Worm (Caenorhabditis elegans) whole organism, young adult: ENCODE data around the gene srh-288.
A peak's percentile ranks its signal among the peaks of the same experiment; 100 is the strongest.

Experiments
- B0261.1 ChIP-seq: sonication (generic microtip); optimal IDR thresholded peaks from 2 replicates; lab custom pipeline; 2016; ENCODE audit warnings: mild to moderate bottlenecking, missing genetic modification characterization, moderate library complexity, missing compliant biosample characterization
- F10E7.11 ChIP-seq: sonication (generic microtip); optimal IDR thresholded peaks from 2 replicates; lab custom pipeline; 2017; ENCODE audit warnings: mild to moderate bottlenecking, missing genetic modification characterization, moderate library complexity, missing compliant biosample characterization
- F39B2.1 ChIP-seq: fragments of 200-800 bp; sonication (Bioruptor generic); IDR thresholded peaks from 2 replicates; pipeline ENCODE4 v1.3.6; 2022; ENCODE audit warnings: missing genetic modification reagents, missing genetic modification characterization, missing compliant biosample characterization
- F49E8.2 ChIP-seq: sonication (generic microtip); optimal IDR thresholded peaks from 3 replicates; lab custom pipeline; 2017; ENCODE audit warnings: missing genetic modification characterization, mild to moderate bottlenecking, missing compliant biosample characterization, antibody characterized with exemption, moderate library complexity; ENCODE audit not compliant: insufficient read depth
- Y56A3A.18 ChIP-seq: fragments of 200-800 bp; sonication (Bioruptor generic); IDR thresholded peaks from 2 replicates; pipeline ENCODE4 v1.3.6; 2022; ENCODE audit warnings: missing genetic modification reagents, missing genetic modification characterization, missing compliant biosample characterization
- Y95B8A.8 ChIP-seq: fragments of 200-800 bp; sonication (Bioruptor generic); IDR thresholded peaks from 2 replicates; pipeline ENCODE4 v1.3.6; 2022; ENCODE audit warnings: missing genetic modification reagents, missing genetic modification characterization, missing compliant biosample characterization
- cebp-1 ChIP-seq, 2 experiments: fragments of 200-800 bp in 1 of 2; sonication (Bioruptor generic) in 1 of 2; sonication (generic microtip) in 1 of 2; IDR thresholded peaks in 1 of 2; optimal IDR thresholded peaks in 1 of 2; 2 replicates each; pipeline versions ENCODE4 v1.3.6 to Lab custom; 2017 to 2022; ENCODE audit warnings: missing compliant biosample characterization in 2 of 2, missing genetic modification characterization in 2 of 2, mild to moderate bottlenecking in 1 of 2, missing genetic modification reagents in 1 of 2, moderate library complexity in 1 of 2
- die-1 ChIP-seq: sonication (generic microtip); optimal IDR thresholded peaks from 2 replicates; lab custom pipeline; 2016; ENCODE audit warnings: missing genotype, mild to moderate bottlenecking, missing genetic modification characterization, missing compliant biosample characterization
- dox-1 ChIP-seq: fragments of 200-800 bp; sonication (Bioruptor generic); IDR thresholded peaks from 2 replicates; pipeline ENCODE4 v1.3.6; 2022; ENCODE audit warnings: missing genetic modification reagents, missing genetic modification characterization, missing compliant biosample characterization
- egl-18 ChIP-seq: fragments of 200-800 bp; sonication (Bioruptor generic); IDR thresholded peaks from 2 replicates; pipeline ENCODE4 v1.3.6; 2022; ENCODE audit warnings: missing genetic modification reagents, missing genetic modification characterization, missing compliant biosample characterization
- egrh-3 ChIP-seq: fragments of 200-800 bp; sonication (Bioruptor generic); IDR thresholded peaks from 2 replicates; pipeline ENCODE4 v1.3.6; 2022; ENCODE audit warnings: missing genetic modification reagents, missing genetic modification characterization, missing compliant biosample characterization
- hrde-1 ChIP-seq: sonication (generic microtip); optimal IDR thresholded peaks from 2 replicates; lab custom pipeline; 2016; ENCODE audit warnings: missing genetic modification characterization, mild to moderate bottlenecking, missing compliant biosample characterization, moderate library complexity, missing genotype, missing genetic modification reagents, borderline replicate concordance
- lag-1 ChIP-seq: fragments of 200-800 bp; sonication (Bioruptor generic); IDR thresholded peaks from 2 replicates; pipeline ENCODE4 v1.3.6; 2022; ENCODE audit warnings: missing genetic modification reagents, missing genetic modification characterization, missing compliant biosample characterization
- let-607 ChIP-seq, 2 experiments: fragments of 200-800 bp in 1 of 2; sonication (Bioruptor generic) in 1 of 2; sonication (generic microtip) in 1 of 2; optimal IDR thresholded peaks; 2 replicates each; lab custom pipeline; 2016 to 2018; ENCODE audit warnings: mild to moderate bottlenecking in 2 of 2, missing compliant biosample characterization in 2 of 2, missing genetic modification characterization in 2 of 2, moderate library complexity in 2 of 2, missing genotype in 1 of 2
- lin-26 ChIP-seq: fragments of 200-800 bp; sonication (Bioruptor generic); IDR thresholded peaks from 2 replicates; pipeline ENCODE4 v1.3.6; 2022; ENCODE audit warnings: missing genetic modification reagents, missing genetic modification characterization, missing compliant biosample characterization
- lin-35 ChIP-seq, 3 experiments: fragments of 150-350 bp in 2 of 3; sonication (generic microtip) in 1 of 3; optimal IDR thresholded peaks; 2 replicates each; lab custom pipeline; 2014 to 2018; ENCODE audit warnings: missing biosample characterization in 3 of 3, missing genetic modification characterization in 3 of 3, missing genetic modification reagents in 3 of 3
- lin-54 ChIP-seq: fragments of 200-800 bp; sonication (Bioruptor generic); optimal IDR thresholded peaks from 2 replicates; lab custom pipeline; 2018; ENCODE audit warnings: mild to moderate bottlenecking, missing genetic modification characterization, missing compliant biosample characterization
- madf-3 ChIP-seq: fragments of 200-800 bp; sonication (Bioruptor generic); IDR thresholded peaks from 2 replicates; pipeline ENCODE4 v1.3.6; 2022; ENCODE audit warnings: missing genetic modification reagents, missing genetic modification characterization, missing compliant biosample characterization
- mcd-1 ChIP-seq: fragments of 200-800 bp; sonication (Bioruptor generic); IDR thresholded peaks from 2 replicates; pipeline ENCODE4 v1.3.6; 2022; ENCODE audit warnings: missing genetic modification reagents, missing genetic modification characterization, missing compliant biosample characterization
- mel-28 ChIP-seq: sonication (generic microtip); optimal IDR thresholded peaks from 2 replicates; lab custom pipeline; 2016; ENCODE audit warnings: borderline replicate concordance, mild to moderate bottlenecking, missing genetic modification characterization, missing compliant biosample characterization
- mes-4 ChIP-seq: sonication (generic microtip); optimal IDR thresholded peaks from 2 replicates; lab custom pipeline; 2016; ENCODE audit warnings: missing genotype, missing genetic modification characterization, missing compliant biosample characterization
- mxl-1 ChIP-seq: sonication (generic microtip); optimal IDR thresholded peaks from 2 replicates; lab custom pipeline; 2016; ENCODE audit warnings: missing genetic modification characterization, missing compliant biosample characterization
- nhr-120 ChIP-seq: fragments of 200-800 bp; sonication (Bioruptor generic); IDR thresholded peaks from 2 replicates; pipeline ENCODE4 v1.3.6; 2022; ENCODE audit warnings: missing genetic modification characterization, missing compliant biosample characterization
- pbrm-1 ChIP-seq: fragments of 200-800 bp; sonication (Bioruptor generic); IDR thresholded peaks from 2 replicates; pipeline ENCODE4 v1.3.6; 2022; ENCODE audit warnings: missing genetic modification reagents, missing genetic modification characterization, missing compliant biosample characterization
- rcor-1 ChIP-seq: fragments of 200-800 bp; sonication (Bioruptor generic); IDR thresholded peaks from 2 replicates; pipeline ENCODE4 v1.3.6; 2022; ENCODE audit warnings: missing genetic modification reagents, missing genetic modification characterization, missing compliant biosample characterization
- rec-8 ChIP-seq, 2 experiments: sonication (generic microtip); optimal IDR thresholded peaks; 2 replicates each; lab custom pipeline; 2016; ENCODE audit warnings: mild to moderate bottlenecking in 2 of 2, missing genetic modification characterization in 2 of 2, missing genetic modification reagents in 2 of 2, missing genotype in 2 of 2, missing biosample characterization in 1 of 2, missing compliant biosample characterization in 1 of 2, moderate library complexity in 1 of 2
- snpc-3.4 ChIP-seq: sonication (generic microtip); optimal IDR thresholded peaks from 2 replicates; lab custom pipeline; 2017; ENCODE audit warnings: missing genetic modification characterization, mild to moderate bottlenecking, missing compliant biosample characterization, antibody characterized with exemption, moderate library complexity, missing genotype, missing genetic modification reagents
- unc-62 ChIP-seq: fragments of 150-350 bp; optimal IDR thresholded peaks from 2 replicates; lab custom pipeline; 2014; ENCODE audit warnings: missing biosample characterization, missing genetic modification reagents, missing genetic modification characterization
- xnd-1 ChIP-seq: sonication (generic microtip); optimal IDR thresholded peaks from 2 replicates; lab custom pipeline; 2016; ENCODE audit warnings: missing genotype, missing genetic modification reagents, missing genetic modification characterization, missing compliant biosample characterization
- zfh-2 ChIP-seq: fragments of 200-800 bp; sonication (Bioruptor generic); conservative IDR thresholded peaks from 2 replicates; pipeline ENCODE4 v1.3.6; 2022; ENCODE audit warnings: missing genetic modification reagents, missing genetic modification characterization, missing compliant biosample characterization
- ztf-6 ChIP-seq: fragments of 200-800 bp; sonication (Bioruptor generic); IDR thresholded peaks from 2 replicates; pipeline ENCODE4 v1.3.6; 2022; ENCODE audit warnings: missing genetic modification reagents, missing genetic modification characterization, missing compliant biosample characterization

The srh-288 gene

DNA sequence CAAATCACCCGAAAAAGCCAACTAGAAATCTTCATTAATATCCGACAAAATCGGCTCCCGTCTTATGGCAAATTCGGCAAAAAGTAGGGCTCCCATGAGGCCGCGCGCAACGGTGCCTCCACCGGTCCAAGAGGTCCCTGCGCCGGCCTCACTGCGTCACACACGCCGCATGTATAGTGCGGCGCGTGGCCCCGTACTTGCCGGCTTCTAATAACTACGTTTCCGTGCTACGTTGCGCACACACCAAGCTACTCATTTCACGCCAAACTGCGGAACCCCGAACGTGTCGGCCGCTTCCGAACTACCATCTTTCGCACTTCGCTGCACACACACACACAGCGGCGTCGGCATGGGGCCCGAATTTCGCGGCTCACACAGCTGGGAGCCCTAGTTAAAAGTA lies 24.1 kb upstream of the srh-288 start:
- TF ChIP-seq rcor-1 (GFP tag; lab: Robert Waterston, UW), result no peak
- no peak for TF ChIP-seq mel-28 (tag; lab: Kevin White, UChicago)
- peak; percentile 80 for TF ChIP-seq zfh-2 (GFP tag; lab: Robert Waterston, UW)
- no peak for TF ChIP-seq mxl-1 (tag; lab: Kevin White, UChicago)
- no peak for TF ChIP-seq lag-1 (GFP tag; lab: Robert Waterston, UW)
- no peak for TF ChIP-seq mes-4
- peak; percentile 45; the same call in 1 of the 2 replicates for TF ChIP-seq egrh-3
- TF ChIP-seq pbrm-1 (GFP tag; lab: Robert Waterston, UW), result 0 out of 2 replicates have a peak, but pooled peaks have one; percentile 33

DNA sequence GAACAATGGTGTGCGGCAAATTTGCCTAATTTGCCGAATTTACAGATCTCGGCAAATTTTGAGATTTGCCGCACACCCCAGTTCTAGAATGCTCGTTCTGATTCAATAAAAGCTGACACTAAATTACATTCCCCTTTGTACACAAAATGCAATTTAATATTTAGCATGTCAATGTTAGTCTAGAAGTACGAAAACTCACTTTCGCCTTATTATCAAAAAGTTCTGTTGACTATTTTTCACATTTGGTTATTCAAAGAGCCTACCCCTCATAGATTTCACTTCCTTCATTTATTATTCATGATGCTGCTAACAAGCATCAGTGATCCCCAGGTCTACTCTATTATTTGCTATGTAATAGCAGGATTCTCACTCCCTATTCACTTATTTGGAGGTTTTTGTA lies 23.0 kb upstream of the srh-288 start, which contains the start of gene srh-298:
TSS of gene srh-298 (plus strand) at position 301 of the 400 bp plus-strand sequence.
- no peak for TF ChIP-seq lin-26 (GFP tag; lab: Robert Waterston, UW)
- TF ChIP-seq rec-8 (tag; optimal IDR thresholded peaks at IDR 0.05; lab: Kevin White, UChicago), result no peak
- TF ChIP-seq nhr-120 (GFP tag; lab: Robert Waterston, UW), result no peak
- TF ChIP-seq Y56A3A.18, result no peak
- TF ChIP-seq, all 124 proteins: peak for 0

DNA sequence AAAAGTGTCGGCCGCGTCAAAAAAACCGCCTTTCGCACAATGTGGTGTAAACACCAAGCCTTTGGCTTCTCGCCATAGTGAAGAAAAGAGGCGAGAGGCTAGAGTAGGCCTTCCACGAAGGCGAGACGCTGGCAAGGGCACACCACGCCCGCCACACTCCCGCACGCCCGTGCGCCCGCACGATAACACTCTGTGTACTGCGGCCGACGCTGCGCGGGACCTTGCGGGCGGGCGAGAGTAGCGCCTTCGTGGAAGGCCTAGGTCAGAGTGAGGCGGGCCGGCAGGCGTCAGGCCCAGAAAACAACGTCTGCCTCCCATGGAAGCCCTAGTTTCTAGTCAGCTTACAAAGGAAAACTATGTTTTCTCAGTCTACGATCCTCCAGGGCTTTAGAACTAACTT lies 16.6 kb upstream of the srh-288 start:
- TF ChIP-seq egl-18 (GFP tag; lab: Robert Waterston, UW), result no peak
- 0 out of 2 replicates have a peak, but pooled peaks have one; percentile 11 for TF ChIP-seq dox-1
- 0 out of 2 replicates have a peak, but pooled peaks have one; percentile 43 for TF ChIP-seq madf-3 (GFP tag; lab: Robert Waterston, UW)
- peak; percentile 94 for TF ChIP-seq zfh-2 (GFP tag; lab: Robert Waterston, UW)
- 0 out of 2 replicates have a peak, but pooled peaks have one; percentile 33 for TF ChIP-seq F39B2.1 (GFP tag; lab: Robert Waterston, UW)
- no peak for TF ChIP-seq hrde-1 (tag; lab: Kevin White, UChicago)
- TF ChIP-seq egrh-3, result peak; percentile 82; the same call in 1 of the 2 replicates
- no peak for TF ChIP-seq lin-35 (GFP tag; optimal IDR thresholded peaks at IDR 0.05; lab: Kevin White, UChicago)
- TF ChIP-seq F49E8.2 (tag; lab: Kevin White, UChicago), result no peak
- TF ChIP-seq unc-62, result no peak
- no peak for TF ChIP-seq snpc-3.4 (tag; lab: Kevin White, UChicago)
- TF ChIP-seq let-607 (tag; optimal IDR thresholded peaks at IDR 0.05; lab: Kevin White, UChicago), result no peak
- TF ChIP-seq F10E7.11 (tag; lab: Kevin White, UChicago), result no peak
- no peak for TF ChIP-seq mcd-1 (GFP tag; lab: Robert Waterston, UW)
- no peak for TF ChIP-seq xnd-1 (tag; lab: Kevin White, UChicago)
- TF ChIP-seq Y95B8A.8, result no peak
- 0 out of 2 replicates have a peak, but pooled peaks have one; percentile 27 for TF ChIP-seq nhr-120 (GFP tag; lab: Robert Waterston, UW)
- TF ChIP-seq, all 124 proteins: peak for 6

DNA sequence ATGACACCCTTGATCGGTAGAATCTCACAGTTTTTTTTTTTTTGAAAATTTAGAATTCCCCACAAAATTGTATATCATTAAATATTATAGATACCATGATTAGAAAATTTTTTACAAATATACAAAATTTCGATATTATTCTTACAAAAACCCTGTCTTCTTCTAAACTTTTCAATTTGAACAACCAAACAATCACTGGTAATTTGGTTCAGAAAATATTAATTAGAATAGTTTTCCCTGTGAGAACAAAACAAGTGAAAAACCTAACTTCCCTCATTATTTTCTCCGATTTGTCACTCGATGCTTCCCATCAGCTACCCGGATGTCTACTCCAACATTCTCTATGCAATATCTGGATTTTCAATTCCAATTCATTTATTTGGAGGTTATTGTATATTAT lies 14.5 kb upstream of the srh-288 start, which contains the start of gene srh-296:
TSS of gene srh-296 (plus strand) at position 301 of the 400 bp plus-strand sequence.
- TF ChIP-seq lin-26 (GFP tag; lab: Robert Waterston, UW) (no peak), ztf-6 (GFP tag; lab: Robert Waterston, UW) (no peak), F10E7.11 (tag; lab: Kevin White, UChicago) (no peak), cebp-1 (GFP tag; IDR thresholded peaks at IDR 0.05; lab: Robert Waterston, UW) (no peak), cebp-1 (tag; optimal IDR thresholded peaks at IDR 0.05; lab: Kevin White, UChicago) (no peak), xnd-1 (tag; lab: Kevin White, UChicago) (no peak), lin-54 (GFP tag; lab: Kevin White, UChicago) (no peak), Y95B8A.8 (no peak), nhr-120 (GFP tag; lab: Robert Waterston, UW) (no peak), B0261.1 (tag; lab: Kevin White, UChicago) (no peak), die-1 (tag; lab: Kevin White, UChicago) (no peak)
